Worm (Caenorhabditis elegans) whole organism, L4/young adult: ENCODE data around the gene C06E4.5.

Experiments used
- W03F9.2 ChIP-seq: fragments of 150-350 bp; optimal IDR thresholded peaks from 2 replicates; lab custom pipeline; 2014; ENCODE audit warnings: missing biosample characterization, missing genetic modification characterization
- dao-5 ChIP-seq: sonication (generic microtip); optimal IDR thresholded peaks from 2 replicates; lab custom pipeline; 2016; ENCODE audit warnings: missing genotype, missing genetic modification characterization, moderate library complexity, missing compliant biosample characterization
- him-1 ChIP-seq: sonication (generic microtip); optimal IDR thresholded peaks from 2 replicates; lab custom pipeline; 2016; ENCODE audit warnings: missing genotype, missing genetic modification reagents, missing genetic modification characterization, missing compliant biosample characterization

ce11 chrIV:7222088-7222487 lies 32.7 kb upstream of the C06E4.5 start:
- TF ChIP-seq W03F9.2 (tag; lab: Kevin White, UChicago) (no peak), dao-5 (tag; lab: Kevin White, UChicago) (no peak), him-1 (tag; lab: Kevin White, UChicago) (no peak)
